Worm (Caenorhabditis elegans) whole organism, L1 larva: ENCODE data around the gene ugt-54.
"Not testable (repeated sequence)": the region's sequence is repeated elsewhere in the genome, so short reads cannot be mapped to it uniquely, and the experiment has no call there.

Experiments used
- C34B4.2 ChIP-seq: sonication (generic microtip); optimal IDR thresholded peaks from 2 replicates; lab custom pipeline; 2017; ENCODE audit warnings: mild to moderate bottlenecking, missing genetic modification characterization, missing compliant biosample characterization
- aha-1 ChIP-seq: fragments of 150-350 bp; optimal IDR thresholded peaks from 2 replicates; lab custom pipeline; 2014; ENCODE audit warnings: missing biosample characterization, missing genetic modification characterization
- alr-1 ChIP-seq: fragments of 200-800 bp; sonication (Bioruptor generic); optimal IDR thresholded peaks from 2 replicates; lab custom pipeline; 2018; ENCODE audit warnings: borderline replicate concordance, mild to moderate bottlenecking, missing genetic modification characterization, missing compliant biosample characterization
- ama-1 ChIP-seq: fragments of 150-350 bp; optimal IDR thresholded peaks from 2 replicates; lab custom pipeline; 2014
- blmp-1 ChIP-seq: fragments of 150-350 bp; optimal IDR thresholded peaks from 2 replicates; lab custom pipeline; 2014; ENCODE audit warnings: missing biosample characterization, missing genetic modification characterization
- ceh-90 ChIP-seq: sonication (generic microtip); optimal IDR thresholded peaks from 2 replicates; lab custom pipeline; 2016; ENCODE audit warnings: missing genetic modification characterization, missing compliant biosample characterization
- ces-1 ChIP-seq: fragments of 150-350 bp; optimal IDR thresholded peaks from 2 replicates; lab custom pipeline; 2014; ENCODE audit warnings: missing biosample characterization, missing genetic modification reagents, missing genetic modification characterization
- efl-1 ChIP-seq, 4 experiments: fragments of 150-350 bp; optimal IDR thresholded peaks in 3 of 4; peaks in 1 of 4; 1 replicate in 1 of 4; 2 replicates in 3 of 4; lab custom pipeline; 2014; ENCODE audit warnings: missing biosample characterization in 2 of 4, missing genetic modification characterization in 2 of 4, missing genetic modification reagents in 2 of 4
- elt-2 ChIP-seq: sonication (generic microtip); optimal IDR thresholded peaks from 2 replicates; lab custom pipeline; 2016; ENCODE audit warnings: missing genetic modification characterization, mild to moderate bottlenecking, inconsistent platforms, missing compliant biosample characterization, missing genetic modification reagents
- elt-3 ChIP-seq, 6 experiments: fragments of 150-350 bp in 1 of 6; sonication (generic microtip); optimal IDR thresholded peaks; 2 replicates each; lab custom pipeline; 2017 to 2018; ENCODE audit warnings: missing biosample characterization in 6 of 6, missing genetic modification characterization in 6 of 6, inconsistent platforms in 1 of 6
- fkh-4 ChIP-seq: sonication (generic microtip); optimal IDR thresholded peaks from 2 replicates; lab custom pipeline; 2016; ENCODE audit warnings: missing compliant biosample characterization, missing genetic modification characterization, borderline replicate concordance
- hlh-4 ChIP-seq: sonication (generic microtip); optimal IDR thresholded peaks from 2 replicates; lab custom pipeline; 2016; ENCODE audit warnings: mild to moderate bottlenecking, missing genetic modification characterization, missing compliant biosample characterization
- hpl-2 ChIP-seq: fragments of 150-350 bp; optimal IDR thresholded peaks from 2 replicates; lab custom pipeline; 2014; ENCODE audit warnings: missing biosample characterization, missing genetic modification reagents, missing genetic modification characterization
- jun-1 ChIP-seq: fragments of 150-350 bp; optimal IDR thresholded peaks from 2 replicates; lab custom pipeline; 2014; ENCODE audit warnings: missing biosample characterization, missing genetic modification reagents, missing genetic modification characterization
- lin-13 ChIP-seq: fragments of 150-350 bp; optimal IDR thresholded peaks from 2 replicates; lab custom pipeline; 2014; ENCODE audit warnings: missing biosample characterization, missing genetic modification reagents, missing genetic modification characterization
- nhr-11 ChIP-seq: fragments of 150-350 bp; optimal IDR thresholded peaks from 2 replicates; lab custom pipeline; 2014; ENCODE audit warnings: missing biosample characterization, missing genetic modification characterization
- nhr-237 ChIP-seq: fragments of 150-350 bp; optimal IDR thresholded peaks from 2 replicates; lab custom pipeline; 2014; ENCODE audit warnings: missing biosample characterization, missing genetic modification characterization
- nhr-47 ChIP-seq: sonication (generic microtip); optimal IDR thresholded peaks from 2 replicates; lab custom pipeline; 2016; ENCODE audit warnings: mild to moderate bottlenecking, missing genetic modification characterization, moderate library complexity, missing compliant biosample characterization
- nhr-76 ChIP-seq: sonication (generic microtip); optimal IDR thresholded peaks from 2 replicates; lab custom pipeline; 2017; ENCODE audit warnings: missing biosample characterization, missing genetic modification characterization
- nhr-84 ChIP-seq: sonication (generic microtip); optimal IDR thresholded peaks from 2 replicates; lab custom pipeline; 2017; ENCODE audit warnings: missing biosample characterization, missing genetic modification characterization
- rnt-1 ChIP-seq: sonication (generic microtip); optimal IDR thresholded peaks from 2 replicates; lab custom pipeline; 2016; ENCODE audit warnings: mild to moderate bottlenecking, missing genetic modification characterization, moderate library complexity, missing compliant biosample characterization
- skn-1 ChIP-seq: fragments of 150-350 bp; optimal IDR thresholded peaks from 2 replicates; lab custom pipeline; 2014; ENCODE audit warnings: missing biosample characterization, missing genetic modification characterization
- sox-4 ChIP-seq: sonication (generic microtip); optimal IDR thresholded peaks from 2 replicates; lab custom pipeline; 2016; ENCODE audit warnings: missing genetic modification characterization, missing compliant biosample characterization
- tbx-2 ChIP-seq: sonication (generic microtip); optimal IDR thresholded peaks from 2 replicates; lab custom pipeline; 2016; ENCODE audit warnings: missing genetic modification characterization, missing compliant biosample characterization
- unc-30 ChIP-seq: sonication (generic microtip); optimal IDR thresholded peaks from 2 replicates; lab custom pipeline; 2017; ENCODE audit warnings: missing biosample characterization, missing genetic modification characterization
- unc-98 ChIP-seq: fragments of 200-800 bp; sonication (Bioruptor generic); IDR thresholded peaks from 2 replicates; pipeline ENCODE4 v1.3.6; 2022; ENCODE audit warnings: missing genetic modification characterization, missing compliant biosample characterization
- vab-15 ChIP-seq: sonication (generic microtip); optimal IDR thresholded peaks from 2 replicates; lab custom pipeline; 2017; ENCODE audit warnings: missing genotype, mild to moderate bottlenecking, missing genetic modification characterization, missing compliant biosample characterization
- xbp-1 ChIP-seq: sonication (generic microtip); optimal IDR thresholded peaks from 2 replicates; lab custom pipeline; 2016; ENCODE audit warnings: missing genetic modification characterization, missing compliant biosample characterization
- zag-1 ChIP-seq: fragments of 150-350 bp; optimal IDR thresholded peaks from 2 replicates; lab custom pipeline; 2014; ENCODE audit warnings: missing biosample characterization, missing genetic modification characterization
- zip-4 ChIP-seq: fragments of 200-800 bp; sonication (Bioruptor generic); optimal IDR thresholded peaks from 2 replicates; lab custom pipeline; 2018; ENCODE audit warnings: mild to moderate bottlenecking, missing genetic modification characterization, moderate library complexity, missing compliant biosample characterization
- ztf-4 ChIP-seq: fragments of 150-350 bp; optimal IDR thresholded peaks from 2 replicates; lab custom pipeline; 2014; ENCODE audit warnings: missing biosample characterization, missing genetic modification characterization

The ugt-54 gene

ce11 chrIV:10750041-10750440 lies 11.5 kb upstream of the ugt-54 start, which contains the start of gene T25B9.1:
Gene T25B9.1 (minus strand): TSS chrIV:10750141.
- no peak for TF ChIP-seq unc-30 (tag; lab: Kevin White, UChicago)
- peak in 1 of 6 experiments; percentile 80 for TF ChIP-seq elt-3 (tag; optimal IDR thresholded peaks at IDR 0.05; lab: Kevin White, UChicago)

- TF ChIP-seq skn-1 (tag; lab: Kevin White, UChicago); unc-30 (tag; lab: Kevin White, UChicago); elt-2: not testable (repeated sequence)
Observed at ce11 chrIV:10751740-10752139, 9.8 kb upstream of the ugt-54 start, which contains the start of gene T25B9.2. Gene T25B9.2 (minus strand): TSS chrIV:10751840.

- TF ChIP-seq blmp-1 (tag; lab: Kevin White, UChicago): no peak
- TF ChIP-seq ceh-90: no peak
- TF ChIP-seq nhr-11 (tag; lab: Kevin White, UChicago): no peak
- no peak for TF ChIP-seq C34B4.2 (tag; lab: Kevin White, UChicago)
- no peak for TF ChIP-seq hpl-2 (GFP tag; lab: Kevin White, UChicago)
- no peak for TF ChIP-seq aha-1 (tag; lab: Kevin White, UChicago)
- no peak for TF ChIP-seq tbx-2 (tag; lab: Kevin White, UChicago)
- no peak for TF ChIP-seq nhr-84 (tag; lab: Kevin White, UChicago)
- TF ChIP-seq fkh-4 (tag; lab: Kevin White, UChicago): no peak
- no peak for TF ChIP-seq alr-1 (tag; lab: Kevin White, UChicago)
Observed at ce11 chrIV:10754685-10755084, 6.8 kb upstream of the ugt-54 start, which contains the start of gene T25B9.5. Gene T25B9.5 (minus strand): TSS chrIV:10754785.

- TF ChIP-seq hlh-4 (no peak), jun-1 (tag; lab: Kevin White, UChicago) (no peak), vab-15 (tag; lab: Kevin White, UChicago) (no peak), nhr-237 (tag; lab: Kevin White, UChicago) (no peak)
Observed at ce11 chrIV:10757616-10758193, 3.8 kb upstream of the ugt-54 start, which contains the start of the genes T25B9.4 and T25B9.6. Gene T25B9.4 (minus strand): TSS chrIV:10757716. Gene T25B9.6 (plus strand): TSS chrIV:10758143.

ce11 chrIV:10764206-10764605 lies 2.7 kb downstream of the ugt-54 start, which contains the start of gene T25B9.11:
Gene T25B9.11 (plus strand): TSS chrIV:10764506.
- no peak for TF ChIP-seq zag-1 (tag; lab: Kevin White, UChicago)
- TF ChIP-seq sox-4 (tag; lab: Kevin White, UChicago): no peak
- no peak for TF ChIP-seq ztf-4
- no peak for TF ChIP-seq aha-1 (tag; lab: Kevin White, UChicago)
- no peak for TF ChIP-seq ces-1 (GFP tag; lab: Kevin White, UChicago)

- TF ChIP-seq zip-4 (GFP tag; lab: Kevin White, UChicago): no peak
- no peak for TF ChIP-seq unc-98 (GFP tag; lab: Robert Waterston, UW)
- TF ChIP-seq blmp-1 (tag; lab: Kevin White, UChicago): no peak
- TF ChIP-seq vab-15 (tag; lab: Kevin White, UChicago): no peak
- no peak for TF ChIP-seq ama-1 (lab: Kevin White, UChicago)
- no peak for TF ChIP-seq lin-13 (GFP tag; lab: Kevin White, UChicago)
Observed at ce11 chrIV:10765053-10765452, 3.6 kb downstream of the ugt-54 start, which contains the start of gene T25B9.12. Gene T25B9.12 (plus strand): TSS chrIV:10765353.

- TF ChIP-seq xbp-1 (tag; lab: Kevin White, UChicago) (no peak), nhr-76 (tag; lab: Kevin White, UChicago) (no peak), efl-1 (optimal IDR thresholded peaks at IDR 0.05; lab: Kevin White, UChicago) (no peak), efl-1 (GFP tag; optimal IDR thresholded peaks at IDR 0.05 in 1 of 2; lab: Kevin White, UChicago) (peak in 1 of 2 experiments; percentile 4), rnt-1 (tag; lab: Kevin White, UChicago) (no peak), nhr-47 (tag; lab: Kevin White, UChicago) (no peak)
- TF ChIP-seq, all 84 proteins: peak for 1
Observed at ce11 chrIV:10766071-10766470, 4.6 kb downstream of the ugt-54 start.
